Fruit fly (Drosophila melanogaster) whole organism, embryonic: Measurements from ENCODE around the gene CG43332.

Experiments
- Blimp-1 ChIP-seq: fragments of 200-800 bp; sonication (Bioruptor generic); optimal IDR thresholded peaks from 3 replicates; lab custom pipeline; 2018; ENCODE audit warnings: missing biosample characterization, missing genetic modification characterization, mild to moderate bottlenecking, moderate library complexity, missing genetic modification reagents
- CG43689 ChIP-seq: fragments of 200-800 bp; sonication (Bioruptor generic); IDR thresholded peaks from 2 replicates; pipeline ENCODE4 v1.3.6; 2022; ENCODE audit warnings: missing biosample characterization, missing genetic modification characterization
- CG7372 ChIP-seq: fragments of 200-800 bp; sonication (Bioruptor generic); IDR thresholded peaks from 2 replicates; pipeline ENCODE4 v1.3.6; 2022; ENCODE audit warnings: missing biosample characterization, missing genetic modification characterization
- CrebB ChIP-seq: fragments of 200-800 bp; sonication (Bioruptor generic); optimal IDR thresholded peaks from 3 replicates; lab custom pipeline; 2018; ENCODE audit warnings: missing biosample characterization, mild to moderate bottlenecking, missing genetic modification characterization
- Side ChIP-seq: fragments of 200-800 bp; sonication (Bioruptor generic); optimal IDR thresholded peaks from 2 replicates; lab custom pipeline; 2016; ENCODE audit warnings: missing biosample characterization, missing genetic modification characterization
- nerfin-1 ChIP-seq: fragments of 200-800 bp; sonication (Bioruptor generic); optimal IDR thresholded peaks from 3 replicates; lab custom pipeline; 2019; ENCODE audit warnings: missing biosample characterization, mild to moderate bottlenecking, missing genetic modification characterization, moderate library complexity
- sens ChIP-seq: fragments of 200-800 bp; sonication (Bioruptor generic); peaks from one replicate; lab custom pipeline; 2016; ENCODE audit warnings: missing biosample characterization, missing genetic modification characterization
- sqz ChIP-seq: fragments of 200-800 bp; sonication (Bioruptor generic); optimal IDR thresholded peaks from 3 replicates; lab custom pipeline; 2018; ENCODE audit warnings: missing biosample characterization, mild to moderate bottlenecking, missing genetic modification characterization

DNA sequence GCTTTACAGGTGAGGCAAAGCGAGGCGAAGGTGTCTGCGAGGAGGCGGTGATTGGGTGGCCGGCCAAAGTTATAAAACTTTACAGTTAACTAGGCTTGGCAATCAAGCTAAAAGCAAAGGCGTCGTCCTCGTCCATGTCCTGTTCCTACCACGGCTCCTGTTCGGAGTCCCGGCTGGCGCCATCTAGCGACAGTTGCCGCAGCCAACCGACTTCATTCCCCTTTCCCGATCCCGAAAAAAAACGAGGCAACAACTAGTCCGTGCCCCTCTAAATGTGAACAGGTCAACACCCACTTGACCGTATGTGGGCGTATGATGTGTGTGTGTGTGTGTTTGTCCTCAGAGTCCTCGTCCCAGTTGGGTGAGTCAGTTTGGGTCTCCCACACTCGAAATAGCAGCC is 50.8 kb downstream of the CG43332 start:
- no peak for TF ChIP-seq CrebB (tag; lab: Kevin White, UChicago)
- TF ChIP-seq Side (GFP tag; lab: Kevin White, UChicago) = no peak
- TF ChIP-seq CG7372 (GFP tag; lab: Robert Waterston, UW) = no peak
- TF ChIP-seq CG43689 (GFP tag; lab: Robert Waterston, UW) = no peak
- no peak for TF ChIP-seq sens (GFP tag; lab: Kevin White, UChicago)
- no peak for TF ChIP-seq nerfin-1
- no peak for TF ChIP-seq sqz (GFP tag; lab: Kevin White, UChicago)
- TF ChIP-seq Blimp-1 = no peak
